Worm (Caenorhabditis elegans): ENCODE results near the gene lips-9.

DNA sequence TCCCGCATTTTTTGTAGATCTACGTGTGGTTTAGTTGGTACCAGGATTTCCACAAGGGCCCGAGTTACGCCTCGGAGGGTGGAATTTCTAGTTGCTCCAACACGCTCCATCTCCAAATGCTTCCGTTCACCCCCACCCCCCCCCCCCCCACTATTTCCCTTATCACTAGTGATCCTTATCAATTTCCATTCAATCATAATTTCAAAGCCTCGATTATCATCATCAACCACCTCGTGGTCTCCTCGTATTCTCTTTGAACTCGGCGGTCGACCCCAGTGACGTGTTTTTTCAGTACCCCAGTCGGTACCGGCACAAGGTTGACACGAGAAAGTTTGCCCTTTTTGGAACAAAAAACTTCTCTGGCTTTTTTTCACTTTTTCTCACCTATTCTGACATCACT, 47.7 kb upstream of the lips-9 start:
- TF ChIP-seq ceh-13 (GFP tag; optimal IDR thresholded peaks at IDR 0.05): no peak
- no peak for TF ChIP-seq hnd-1 (tag; optimal IDR thresholded peaks at IDR 0.05)
- TF ChIP-seq flt-1 (GFP tag; IDR thresholded peaks at IDR 0.05): no peak
- TF ChIP-seq ama-1 (optimal IDR thresholded peaks at IDR 0.05): no peak
- TF ChIP-seq scrt-1 (GFP tag; IDR thresholded peaks at IDR 0.05): no peak
- TF ChIP-seq tbx-37 (GFP tag; conservative IDR thresholded peaks at IDR 0.05): no peak
- no peak for TF ChIP-seq tbx-11 (GFP tag; IDR thresholded peaks at IDR 0.05)
